Comparison of ENCODE assay signal across 3 fruit fly cellular contexts in genomic region chrX:7105533-7105932, dm6.
TF ChIP-seq lines count a peak whose summit lies in the region.

No protein-coding gene starts in this region.

- TF ChIP-seq CTCF in whole organism, embryonic (GFP tag; optimal IDR thresholded peaks at IDR 0.05; lab: Kevin White, UChicago) = no peak

TF ChIP-seq in whole organism, embryonic, 481 proteins besides CTCF, POLR2A, EP300 and RAD21:
- TF ChIP-seq crol (GFP tag; IDR thresholded peaks at IDR 0.05; lab: Robert Waterston, UW) = peak; percentile 77
- TF ChIP-seq kay (GFP tag; optimal IDR thresholded peaks at IDR 0.05; lab: Kevin White, UChicago) = peak; percentile 51
- no peak for TF ChIP-seq Elba2 (GFP tag; optimal IDR thresholded peaks at IDR 0.05; lab: Kevin White, UChicago)
- TF ChIP-seq ftz-f1 (GFP tag; optimal IDR thresholded peaks at IDR 0.05; lab: Kevin White, UChicago) = peak; percentile 11

TF ChIP-seq in whole organism, prepupa, 60 proteins besides CTCF, POLR2A, EP300 and RAD21:
- peak; percentile 62 for TF ChIP-seq fkh (GFP tag; optimal IDR thresholded peaks at IDR 0.05; lab: Kevin White, UChicago)
- no peak for TF ChIP-seq Sox15 (GFP tag; optimal IDR thresholded peaks at IDR 0.05; lab: Kevin White, UChicago)

TF ChIP-seq in whole organism, wandering third instar larva, 38 proteins besides CTCF, POLR2A, EP300 and RAD21:
- TF ChIP-seq sage (GFP tag; optimal IDR thresholded peaks at IDR 0.05; lab: Kevin White, UChicago) (no peak), Jra (GFP tag; optimal IDR thresholded peaks at IDR 0.05; lab: Kevin White, UChicago) (peak; percentile 21)
